Worm (Caenorhabditis elegans) whole organism, L3 larva: ENCODE data around the gene ndab-1.

ENCODE experiments used
- ZK546.5 ChIP-seq: sonication (generic microtip); optimal IDR thresholded peaks from 2 replicates; lab custom pipeline; 2017; ENCODE audit warnings: missing biosample characterization, missing genetic modification characterization
- ama-1 ChIP-seq: fragments of 150-350 bp; optimal IDR thresholded peaks from 2 replicates; lab custom pipeline; 2018
- ceh-28 ChIP-seq: fragments of 150-350 bp; optimal IDR thresholded peaks from 2 replicates; lab custom pipeline; 2014; ENCODE audit warnings: missing biosample characterization, missing genetic modification reagents, missing genetic modification characterization
- elt-2 ChIP-seq: sonication (generic microtip); optimal IDR thresholded peaks from 2 replicates; lab custom pipeline; 2016; ENCODE audit warnings: missing genetic modification reagents, mild to moderate bottlenecking, missing genetic modification characterization, missing compliant biosample characterization
- fkh-10 ChIP-seq: sonication (generic microtip); optimal IDR thresholded peaks from 2 replicates; lab custom pipeline; 2017; ENCODE audit warnings: missing biosample characterization, missing genetic modification reagents, missing genetic modification characterization
- fos-1 ChIP-seq: fragments of 150-350 bp; optimal IDR thresholded peaks from 2 replicates; lab custom pipeline; 2014; ENCODE audit warnings: missing biosample characterization, missing genetic modification characterization
- mdl-1 ChIP-seq: fragments of 150-350 bp; optimal IDR thresholded peaks from 2 replicates; lab custom pipeline; 2014; ENCODE audit warnings: missing biosample characterization, missing genetic modification characterization
- nhr-11 ChIP-seq: fragments of 150-350 bp; optimal IDR thresholded peaks from 2 replicates; lab custom pipeline; 2014; ENCODE audit warnings: missing biosample characterization, missing genetic modification characterization
- nhr-237 ChIP-seq: fragments of 150-350 bp; optimal IDR thresholded peaks from 2 replicates; lab custom pipeline; 2014; ENCODE audit warnings: missing biosample characterization, missing genetic modification characterization
- nhr-77 ChIP-seq: fragments of 150-350 bp; optimal IDR thresholded peaks from 2 replicates; lab custom pipeline; 2014; ENCODE audit warnings: missing biosample characterization, missing genetic modification characterization
- pqm-1 ChIP-seq: fragments of 150-350 bp; optimal IDR thresholded peaks from 2 replicates; lab custom pipeline; 2017; ENCODE audit warnings: missing biosample characterization, missing genetic modification characterization, inconsistent platforms
- unc-62 ChIP-seq: fragments of 150-350 bp; sonication (generic microtip); optimal IDR thresholded peaks from 4 replicates; lab custom pipeline; 2014; ENCODE audit warnings: missing biosample characterization, missing genetic modification reagents, missing genetic modification characterization
- zag-1 ChIP-seq: fragments of 150-350 bp; optimal IDR thresholded peaks from 2 replicates; lab custom pipeline; 2014; ENCODE audit warnings: missing biosample characterization, missing genetic modification characterization
- ztf-11 ChIP-seq: fragments of 150-350 bp; optimal IDR thresholded peaks from 2 replicates; lab custom pipeline; 2014; ENCODE audit warnings: missing biosample characterization, missing genetic modification characterization

DNA sequence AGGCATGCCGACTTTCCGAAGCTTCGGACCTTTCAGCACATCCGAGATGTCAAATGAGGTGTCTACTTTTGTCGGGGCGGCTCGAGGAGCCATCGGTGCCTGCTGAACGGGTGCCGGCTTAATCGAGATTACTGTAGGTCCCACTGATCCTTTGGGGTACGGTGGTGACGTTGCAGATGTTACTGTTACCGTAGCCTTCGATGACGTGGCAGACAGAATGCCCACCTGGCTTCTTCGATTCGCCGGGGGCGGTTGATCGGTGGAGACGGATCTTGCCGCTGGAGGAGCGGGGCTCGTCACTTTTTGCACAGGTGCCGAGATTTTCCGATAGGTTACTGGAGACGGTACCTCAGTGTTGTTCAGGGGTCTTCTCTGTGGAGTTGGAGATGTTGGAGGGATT, 43.9 kb downstream of the ndab-1 start:
- no peak for TF ChIP-seq nhr-77 (tag; lab: Kevin White, UChicago)
- TF ChIP-seq nhr-11 = no peak
- TF ChIP-seq nhr-237 (tag; lab: Kevin White, UChicago) = no peak
- TF ChIP-seq elt-2 (tag; lab: Kevin White, UChicago) = no peak
- TF ChIP-seq unc-62 (GFP tag; lab: Kevin White, UChicago) = no peak
- TF ChIP-seq zag-1 (tag; lab: Kevin White, UChicago) = no peak
- no peak for TF ChIP-seq ama-1 (lab: Kevin White, UChicago)
- no peak for TF ChIP-seq fkh-10 (GFP tag; lab: Kevin White, UChicago)
- TF ChIP-seq pqm-1 (tag; lab: Kevin White, UChicago) = no peak
- no peak for TF ChIP-seq ceh-28 (tag; lab: Kevin White, UChicago)
- no peak for TF ChIP-seq fos-1 (tag; lab: Kevin White, UChicago)
- TF ChIP-seq ZK546.5 (tag; lab: Kevin White, UChicago) = no peak
- TF ChIP-seq ztf-11 (tag; lab: Kevin White, UChicago) = no peak
- no peak for TF ChIP-seq mdl-1 (tag; lab: Kevin White, UChicago)
